Fruit fly (Drosophila melanogaster) whole organism, embryonic: ENCODE results near the gene CG3117.

ENCODE experiments used
- Ada2b ChIP-seq: fragments of 200-800 bp; sonication (Bioruptor generic); IDR thresholded peaks from 2 replicates; pipeline ENCODE4 v1.3.6; 2022; ENCODE audit warnings: missing biosample characterization, missing genetic modification characterization
- Asciz ChIP-seq: fragments of 200-800 bp; sonication (Bioruptor generic); optimal IDR thresholded peaks from 2 replicates; lab custom pipeline; 2017; ENCODE audit warnings: missing biosample characterization, mild to moderate bottlenecking, missing genetic modification characterization, missing genetic modification reagents
- BtbVII ChIP-seq: fragments of 200-800 bp; sonication (Bioruptor generic); optimal IDR thresholded peaks from 3 replicates; lab custom pipeline; 2017; ENCODE audit warnings: missing biosample characterization, mild to moderate bottlenecking, missing genetic modification characterization
- CG10147 ChIP-seq: fragments of 200-800 bp; sonication (Bioruptor generic); optimal IDR thresholded peaks from 2 replicates; lab custom pipeline; 2019; ENCODE audit warnings: missing biosample characterization, mild to moderate bottlenecking, missing genetic modification characterization, moderate library complexity
- CG10209 ChIP-seq: fragments of 200-800 bp; sonication (Bioruptor generic); optimal IDR thresholded peaks from 3 replicates; lab custom pipeline; 2017; ENCODE audit warnings: missing biosample characterization, mild to moderate bottlenecking, missing genetic modification characterization, missing genetic modification reagents
- CG1024 ChIP-seq: fragments of 200-800 bp; sonication (Bioruptor generic); IDR thresholded peaks from 2 replicates; pipeline ENCODE4 v1.3.6; 2022; ENCODE audit warnings: missing biosample characterization, missing genetic modification characterization
- CG10543 ChIP-seq: fragments of 200-800 bp; sonication (Bioruptor generic); optimal IDR thresholded peaks from 3 replicates; lab custom pipeline; 2017; ENCODE audit warnings: missing biosample characterization, mild to moderate bottlenecking, missing genetic modification characterization, moderate library complexity
- CG11504 ChIP-seq: fragments of 200-800 bp; sonication (Bioruptor generic); optimal IDR thresholded peaks from 3 replicates; lab custom pipeline; 2019; ENCODE audit warnings: missing biosample characterization, mild to moderate bottlenecking, missing genetic modification characterization, moderate library complexity
- CG15514 ChIP-seq: fragments of 200-800 bp; sonication (Bioruptor generic); optimal IDR thresholded peaks from 3 replicates; lab custom pipeline; 2017; ENCODE audit warnings: missing biosample characterization, missing genetic modification characterization, mild to moderate bottlenecking, moderate library complexity, missing genetic modification reagents
- CG18599 ChIP-seq: fragments of 200-800 bp; sonication (Bioruptor generic); optimal IDR thresholded peaks from 3 replicates; lab custom pipeline; 2017; ENCODE audit warnings: missing biosample characterization, missing genetic modification characterization, mild to moderate bottlenecking, moderate library complexity, missing genetic modification reagents
- CG2678 ChIP-seq: fragments of 200-800 bp; sonication (Bioruptor generic); optimal IDR thresholded peaks from 3 replicates; lab custom pipeline; 2019; ENCODE audit warnings: missing biosample characterization, mild to moderate bottlenecking, missing genetic modification characterization, moderate library complexity
- CG2875 ChIP-seq: fragments of 200-800 bp; sonication (Bioruptor generic); optimal IDR thresholded peaks from 2 replicates; lab custom pipeline; 2017; ENCODE audit warnings: missing biosample characterization, mild to moderate bottlenecking, missing genetic modification characterization, missing genetic modification reagents
- CG34376 ChIP-seq: fragments of 200-800 bp; sonication (Bioruptor generic); optimal IDR thresholded peaks from 2 replicates; lab custom pipeline; 2018; ENCODE audit warnings: missing biosample characterization, mild to moderate bottlenecking, missing genetic modification characterization
- CG6683 ChIP-seq: fragments of 200-800 bp; sonication (Bioruptor generic); optimal IDR thresholded peaks from 2 replicates; lab custom pipeline; 2017; ENCODE audit warnings: missing biosample characterization, mild to moderate bottlenecking, missing genetic modification characterization, missing genetic modification reagents
- CG7357 ChIP-seq: fragments of 200-800 bp; sonication (Bioruptor generic); IDR thresholded peaks from 3 replicates; pipeline ENCODE4 v1.3.6; 2022; ENCODE audit warnings: missing biosample characterization, missing genetic modification characterization
- CG7556 ChIP-seq: fragments of 200-800 bp; sonication (Bioruptor generic); optimal IDR thresholded peaks from 2 replicates; lab custom pipeline; 2017; ENCODE audit warnings: missing biosample characterization, mild to moderate bottlenecking, missing genetic modification characterization
- CG7987 ChIP-seq: fragments of 200-800 bp; sonication (Bioruptor generic); optimal IDR thresholded peaks from 2 replicates; lab custom pipeline; 2018; ENCODE audit warnings: missing biosample characterization, mild to moderate bottlenecking, missing genetic modification characterization, moderate library complexity
- CTCF ChIP-seq: fragments of 200-800 bp; sonication (Bioruptor generic); optimal IDR thresholded peaks from 2 replicates; lab custom pipeline; 2017; ENCODE audit warnings: missing biosample characterization, mild to moderate bottlenecking, missing genetic modification characterization, moderate library complexity
- Chrac-16 ChIP-seq: fragments of 200-800 bp; sonication (Bioruptor generic); optimal IDR thresholded peaks from 3 replicates; lab custom pipeline; 2016; ENCODE audit warnings: missing biosample characterization, missing genetic modification characterization
- E2f2 ChIP-seq: fragments of 200-800 bp; sonication (Bioruptor generic); IDR thresholded peaks from 2 replicates; pipeline ENCODE4 v1.3.6; 2022; ENCODE audit warnings: missing biosample characterization, missing genetic modification characterization
- Fer3 ChIP-seq: fragments of 200-800 bp; sonication (Bioruptor generic); optimal IDR thresholded peaks from 2 replicates; lab custom pipeline; 2018; ENCODE audit warnings: missing biosample characterization, mild to moderate bottlenecking, missing genetic modification characterization, moderate library complexity
- HHEX ChIP-seq: fragments of 200-800 bp; sonication (Bioruptor generic); optimal IDR thresholded peaks from 3 replicates; lab custom pipeline; 2017; ENCODE audit warnings: missing biosample characterization, mild to moderate bottlenecking, missing genetic modification characterization, missing genetic modification reagents
- Med ChIP-seq: fragments of 200-800 bp; sonication (Bioruptor generic); peaks from one replicate; lab custom pipeline; 2016; ENCODE audit warnings: missing biosample characterization, missing genetic modification characterization, mild to moderate bottlenecking, inconsistent platforms, moderate library complexity
- Nf-YC ChIP-seq: fragments of 200-800 bp; optimal IDR thresholded peaks from 3 replicates; lab custom pipeline; 2019; ENCODE audit warnings: missing biosample characterization, mild to moderate bottlenecking, missing genetic modification characterization, moderate library complexity
- Oaz ChIP-seq: fragments of 200-800 bp; sonication (Bioruptor generic); IDR thresholded peaks from 2 replicates; pipeline ENCODE4 v1.3.6; 2022; ENCODE audit warnings: missing biosample characterization, missing genetic modification characterization
- Pdp1 ChIP-seq, 2 experiments: fragments of 200-800 bp; sonication (Bioruptor generic); optimal IDR thresholded peaks; 3 replicates each; lab custom pipeline; 2016; ENCODE audit warnings: missing biosample characterization in 2 of 2, missing genetic modification characterization in 2 of 2, mild to moderate bottlenecking in 1 of 2, moderate library complexity in 1 of 2
- Rfx ChIP-seq: fragments of 200-800 bp; sonication (Bioruptor generic); IDR thresholded peaks from 2 replicates; pipeline ENCODE4 v1.3.6; 2022; ENCODE audit warnings: missing biosample characterization, missing genetic modification characterization
- Xbp1 ChIP-seq: fragments of 200-800 bp; sonication (Bioruptor generic); optimal IDR thresholded peaks from 3 replicates; lab custom pipeline; 2016; ENCODE audit warnings: missing biosample characterization, mild to moderate bottlenecking, missing genetic modification characterization
- caup ChIP-seq: fragments of 200-800 bp; sonication (Bioruptor generic); optimal IDR thresholded peaks from 3 replicates; lab custom pipeline; 2017; ENCODE audit warnings: missing biosample characterization, mild to moderate bottlenecking, missing genetic modification characterization, moderate library complexity; ENCODE audit not compliant: severe bottlenecking
- ci ChIP-seq: fragments of 200-800 bp; sonication (Bioruptor generic); IDR thresholded peaks from 3 replicates; pipeline ENCODE4 v1.3.6; 2022; ENCODE audit warnings: missing biosample characterization, missing genetic modification characterization
- crp ChIP-seq, 2 experiments: fragments of 200-800 bp; sonication (Bioruptor generic); optimal IDR thresholded peaks; 2 replicates in 1 of 2; 3 replicates in 1 of 2; lab custom pipeline; 2017; ENCODE audit warnings: missing biosample characterization in 2 of 2, missing genetic modification characterization in 2 of 2, mild to moderate bottlenecking in 1 of 2, moderate library complexity in 1 of 2
- danr ChIP-seq: fragments of 200-800 bp; sonication (Bioruptor generic); IDR thresholded peaks from 2 replicates; pipeline ENCODE4 v1.3.6; 2022; ENCODE audit warnings: missing biosample characterization, missing genetic modification characterization
- dati ChIP-seq: fragments of 200-800 bp; sonication (Bioruptor generic); IDR thresholded peaks from 2 replicates; pipeline ENCODE4 v1.3.6; 2022; ENCODE audit warnings: missing biosample characterization, missing genetic modification characterization
- esg ChIP-seq: fragments of 200-800 bp; sonication (Bioruptor generic); conservative IDR thresholded peaks from 2 replicates; pipeline ENCODE4 v1.3.6; 2022; ENCODE audit warnings: missing biosample characterization, missing genetic modification characterization
- fd3F ChIP-seq: fragments of 200-800 bp; sonication (Bioruptor generic); optimal IDR thresholded peaks from 2 replicates; lab custom pipeline; 2018; ENCODE audit warnings: missing biosample characterization, mild to moderate bottlenecking, missing genetic modification characterization, moderate library complexity
- gfzf ChIP-seq: fragments of 200-800 bp; sonication (Bioruptor generic); optimal IDR thresholded peaks from 2 replicates; lab custom pipeline; 2016; ENCODE audit warnings: missing biosample characterization, mild to moderate bottlenecking, missing genetic modification characterization, moderate library complexity
- gsb ChIP-seq: fragments of 200-800 bp; sonication (Bioruptor generic); IDR thresholded peaks from 2 replicates; pipeline ENCODE4 v1.3.6; 2022; ENCODE audit warnings: missing biosample characterization, missing genetic modification characterization
- lilli ChIP-seq: fragments of 200-800 bp; sonication (Bioruptor generic); optimal IDR thresholded peaks from 3 replicates; lab custom pipeline; 2016; ENCODE audit warnings: missing biosample characterization, missing genetic modification characterization
- nau ChIP-seq: fragments of 200-800 bp; sonication (Bioruptor generic); optimal IDR thresholded peaks from 3 replicates; lab custom pipeline; 2017; ENCODE audit warnings: missing biosample characterization, mild to moderate bottlenecking, missing genetic modification characterization, missing genetic modification reagents
- nerfin-1 ChIP-seq: fragments of 200-800 bp; sonication (Bioruptor generic); optimal IDR thresholded peaks from 3 replicates; lab custom pipeline; 2019; ENCODE audit warnings: missing biosample characterization, mild to moderate bottlenecking, missing genetic modification characterization, moderate library complexity
- sens ChIP-seq: fragments of 200-800 bp; sonication (Bioruptor generic); peaks from one replicate; lab custom pipeline; 2016; ENCODE audit warnings: missing biosample characterization, missing genetic modification characterization
- seq ChIP-seq: fragments of 200-800 bp; sonication (Bioruptor generic); IDR thresholded peaks from 2 replicates; pipeline ENCODE4 v1.3.6; 2022; ENCODE audit warnings: missing biosample characterization, missing genetic modification characterization
- shn ChIP-seq: fragments of 200-800 bp; sonication (Bioruptor generic); optimal IDR thresholded peaks from 3 replicates; lab custom pipeline; 2016; ENCODE audit warnings: missing biosample characterization, missing genetic modification characterization
- sob ChIP-seq: fragments of 200-800 bp; sonication (Bioruptor generic); IDR thresholded peaks from 2 replicates; pipeline ENCODE4 v1.3.6; 2022; ENCODE audit warnings: missing biosample characterization, missing genetic modification characterization
- sqz ChIP-seq: fragments of 200-800 bp; sonication (Bioruptor generic); optimal IDR thresholded peaks from 3 replicates; lab custom pipeline; 2018; ENCODE audit warnings: missing biosample characterization, mild to moderate bottlenecking, missing genetic modification characterization
- tgo ChIP-seq: fragments of 200-800 bp; sonication (Bioruptor generic); IDR thresholded peaks from 3 replicates; pipeline ENCODE4 v1.3.6; 2022; ENCODE audit warnings: missing biosample characterization, missing genetic modification characterization
- tup ChIP-seq: fragments of 200-800 bp; sonication (Bioruptor generic); optimal IDR thresholded peaks from 2 replicates; lab custom pipeline; 2016; ENCODE audit warnings: missing biosample characterization, mild to moderate bottlenecking, missing genetic modification characterization, moderate library complexity
- unpg ChIP-seq: fragments of 200-800 bp; sonication (Bioruptor generic); optimal IDR thresholded peaks from 3 replicates; lab custom pipeline; 2018; ENCODE audit warnings: missing biosample characterization, mild to moderate bottlenecking, missing genetic modification characterization, moderate library complexity

Gene CG3117

dm6 chr2L:2872309-2872932, 25.4 kb upstream of the CG3117 start (continued):
- TF ChIP-seq CG7556 (GFP tag; lab: Kevin White, UChicago) (peak; percentile 46), CG34376 (GFP tag; lab: Kevin White, UChicago) (peak; percentile 74), CG2678 (peak; percentile 69), CG15514 (GFP tag; lab: Kevin White, UChicago) (peak; percentile 57), Asciz (GFP tag; lab: Kevin White, UChicago) (no peak), tup (GFP tag; lab: Kevin White, UChicago) (peak; percentile 20), Med (peak; percentile 80), CG10147 (peak; percentile 31), Ada2b (peak; percentile 31; the same call in 1 of the 2 replicates), fd3F (GFP tag; lab: Kevin White, UChicago) (peak; percentile 67), BtbVII (GFP tag; lab: Kevin White, UChicago) (peak; percentile 51), nerfin-1 (tag; lab: Kevin White, UChicago) (no peak), CG11504 (tag; lab: Kevin White, UChicago) (peak; percentile 50), unpg (peak; percentile 12), CG2875 (GFP tag; lab: Kevin White, UChicago) (peak; percentile 1), lilli (GFP tag; lab: Kevin White, UChicago) (peak; percentile 56), sens (GFP tag; lab: Kevin White, UChicago) (peak; percentile 85), ci (GFP tag; lab: Robert Waterston, UW) (0 out of 3 replicates have a peak, but pooled peaks have one; percentile 47), esg (GFP tag; lab: Robert Waterston, UW) (0 out of 2 replicates have a peak, but pooled peaks have one; percentile 17), danr (GFP tag; lab: Robert Waterston, UW) (peak; percentile 13; the same call in 1 of the 2 replicates), Fer3 (tag; lab: Kevin White, UChicago) (peak; percentile 52), dati (GFP tag; lab: Robert Waterston, UW) (no peak), sqz (GFP tag; lab: Kevin White, UChicago) (peak; percentile 63), CG1024 (0 out of 2 replicates have a peak, but pooled peaks have one; percentile 18), CG7357 (peak; percentile 33; the same call in 1 of the 3 replicates), Xbp1 (GFP tag; lab: Kevin White, UChicago) (peak; percentile 18), CG18599 (GFP tag; lab: Kevin White, UChicago) (peak; percentile 78), nau (GFP tag; lab: Kevin White, UChicago) (peak; percentile 30), CG7987 (GFP tag; lab: Kevin White, UChicago) (peak; percentile 91), caup (GFP tag; lab: Kevin White, UChicago) (peak; percentile 57), Chrac-16 (GFP tag; lab: Kevin White, UChicago) (no peak), CTCF (GFP tag; lab: Kevin White, UChicago) (no peak), CG10209 (peak; percentile 67), HHEX (GFP tag; lab: Kevin White, UChicago) (peak; percentile 40), Nf-YC (peak; percentile 33), E2f2 (GFP tag; lab: Robert Waterston, UW) (0 out of 2 replicates have a peak, but pooled peaks have one; percentile 9), Pdp1 (GFP tag; optimal IDR thresholded peaks at IDR 0.05; lab: Kevin White, UChicago) (peak in 1 of 2 experiments; percentile 97), gfzf (GFP tag; lab: Kevin White, UChicago) (no peak), seq (GFP tag; lab: Robert Waterston, UW) (peak; percentile 46; the same call in 1 of the 2 replicates), tgo (GFP tag; lab: Robert Waterston, UW) (peak; percentile 26; the same call in 1 of the 3 replicates), crp (GFP tag; optimal IDR thresholded peaks at IDR 0.05; lab: Kevin White, UChicago) (peak in 1 of 2 experiments; percentile 34), CG6683 (GFP tag; lab: Kevin White, UChicago) (peak; percentile 21), sob (GFP tag; lab: Robert Waterston, UW) (peak; percentile 51; the same call in 1 of the 2 replicates), shn (GFP tag; lab: Kevin White, UChicago) (no peak), CG10543 (GFP tag; lab: Kevin White, UChicago) (peak; percentile 29), gsb (GFP tag; lab: Robert Waterston, UW) (0 out of 2 replicates have a peak, but pooled peaks have one; percentile 13), Rfx (GFP tag; lab: Robert Waterston, UW) (peak; percentile 62), Oaz (GFP tag; lab: Robert Waterston, UW) (0 out of 2 replicates have a peak, but pooled peaks have one; percentile 17)
